Fruit fly (Drosophila melanogaster) whole organism, larva: ENCODE results near the gene CG14096.
"Not testable (repeated sequence)": the region's sequence is repeated elsewhere in the genome, so short reads cannot be mapped to it uniquely, and the experiment has no call there.

Experiments used
- noc ChIP-seq: fragments of 200-800 bp; sonication (Bioruptor generic); optimal IDR thresholded peaks from 3 replicates; lab custom pipeline; 2019; ENCODE audit warnings: missing biosample characterization, mild to moderate bottlenecking, missing genetic modification characterization, moderate library complexity

The CG14096 gene

DNA sequence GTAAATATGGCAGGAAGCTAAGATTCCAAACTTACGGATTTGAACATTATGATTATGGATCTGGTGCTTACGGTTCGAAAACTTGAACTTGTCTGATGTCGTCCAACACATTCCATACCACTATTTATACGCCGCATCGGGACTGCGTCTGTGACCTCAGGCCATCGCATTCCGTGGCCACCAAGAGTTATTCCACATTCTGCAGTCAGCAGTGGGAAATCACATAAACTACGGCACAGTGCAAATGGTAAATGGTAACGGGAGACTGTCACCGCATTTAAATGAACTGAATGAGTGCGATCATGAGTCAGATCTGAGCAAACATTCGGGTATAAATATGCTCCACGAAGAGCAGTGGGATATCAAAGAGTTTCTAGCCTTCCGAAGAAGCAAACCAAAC lies 8.6 kb upstream of the CG14096 start, which contains the start of the genes CG18294 and CG32213:
CG18294 (minus strand) TSS at position 101 of the 400 bp plus-strand sequence.
CG32213 (plus strand) TSS at position 362 of the 400 bp plus-strand sequence.
- not testable (repeated sequence) for TF ChIP-seq noc

DNA sequence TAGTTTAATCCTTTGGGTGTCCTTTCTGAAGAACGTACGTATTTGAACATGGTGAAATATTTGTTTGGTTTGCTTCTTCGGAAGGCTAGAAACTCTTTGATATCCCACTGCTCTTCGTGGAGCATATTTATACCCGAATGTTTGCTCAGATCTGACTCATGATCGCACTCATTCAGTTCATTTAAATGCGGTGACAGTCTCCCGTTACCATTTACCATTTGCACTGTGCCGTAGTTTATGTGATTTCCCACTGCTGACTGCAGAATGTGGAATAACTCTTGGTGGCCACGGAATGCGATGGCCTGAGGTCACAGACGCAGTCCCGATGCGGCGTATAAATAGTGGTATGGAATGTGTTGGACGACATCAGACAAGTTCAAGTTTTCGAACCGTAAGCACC lies 5.2 kb upstream of the CG14096 start, which contains the start of the genes 825-Oak and CG12519:
825-Oak (minus strand) TSS at position 101 of the 400 bp plus-strand sequence.
CG12519 (plus strand) TSS at position 364 of the 400 bp plus-strand sequence.
- not testable (repeated sequence) for TF ChIP-seq noc

DNA sequence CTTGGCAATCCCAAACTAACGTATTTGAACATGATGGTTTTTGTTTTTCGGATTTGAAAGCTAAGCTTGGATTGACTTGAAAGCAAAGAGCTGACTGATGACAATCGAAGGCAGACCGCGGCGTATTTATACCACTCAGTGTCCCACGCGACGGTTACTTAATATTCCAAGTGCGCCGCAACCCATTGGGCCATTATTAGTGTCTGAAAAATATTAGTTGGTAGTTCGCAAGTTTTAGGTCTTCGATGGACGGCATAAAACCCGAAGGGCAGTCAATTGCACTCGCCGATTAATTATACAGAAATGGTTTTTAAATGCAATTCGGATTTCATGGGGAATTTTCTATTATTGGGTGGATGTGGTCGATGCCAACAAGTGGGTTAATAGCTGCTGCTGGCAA lies 2.2 kb downstream of the CG14096 start, which contains the start of gene CG14095:
CG14095 (minus strand) TSS at position 101 of the 400 bp plus-strand sequence.
- TF ChIP-seq noc = no peak

DNA sequence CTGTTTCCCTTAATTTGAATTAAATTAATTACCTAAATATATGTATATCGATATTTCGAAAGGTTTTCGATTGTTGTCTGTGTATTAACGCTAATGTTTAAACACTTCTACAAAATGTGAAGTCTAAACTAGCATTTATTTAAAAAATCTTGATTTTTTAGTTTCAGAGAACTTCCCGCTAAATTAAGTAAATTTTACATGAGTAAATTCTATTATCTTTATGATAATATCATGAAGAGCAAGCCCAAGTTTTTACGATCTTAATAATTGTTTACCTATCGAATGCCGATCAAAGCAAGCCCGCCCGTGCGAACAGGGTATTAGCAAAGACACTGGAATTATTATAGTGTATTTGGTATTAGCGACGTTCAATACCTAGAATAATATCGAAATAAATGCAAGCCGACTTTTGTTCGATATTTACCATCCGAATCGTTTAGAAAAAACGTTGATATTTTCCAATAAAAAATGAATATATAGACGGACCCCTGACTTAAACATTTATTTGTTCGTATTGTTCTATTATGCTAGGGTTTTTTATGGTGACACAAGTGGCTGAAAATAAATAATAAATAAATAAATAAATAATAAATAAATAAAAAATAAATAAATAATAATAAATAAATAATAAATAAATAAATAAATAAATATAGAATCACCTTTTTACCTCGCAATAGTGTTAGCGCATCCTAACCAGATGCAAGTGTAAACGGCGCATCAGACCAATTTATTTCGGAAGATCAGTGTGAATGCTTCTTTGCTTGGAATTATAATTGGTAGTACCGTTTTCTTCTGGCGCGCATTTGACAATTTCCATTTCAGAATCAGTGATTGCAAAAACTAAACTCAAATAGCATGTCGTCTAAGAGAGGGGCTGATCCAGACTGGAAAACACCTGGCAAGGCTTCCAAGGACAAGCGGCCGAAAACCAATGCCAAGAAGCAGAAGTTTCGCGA lies 20.2 kb downstream of the CG14096 start, which contains the start of the genes CG33062 and Chd3:
CG33062 (minus strand) TSS at position 51 of the 956 bp plus-strand sequence.
Chd3 (plus strand) TSS at position 780 of the 956 bp plus-strand sequence.
- TF ChIP-seq noc = no peak

DNA sequence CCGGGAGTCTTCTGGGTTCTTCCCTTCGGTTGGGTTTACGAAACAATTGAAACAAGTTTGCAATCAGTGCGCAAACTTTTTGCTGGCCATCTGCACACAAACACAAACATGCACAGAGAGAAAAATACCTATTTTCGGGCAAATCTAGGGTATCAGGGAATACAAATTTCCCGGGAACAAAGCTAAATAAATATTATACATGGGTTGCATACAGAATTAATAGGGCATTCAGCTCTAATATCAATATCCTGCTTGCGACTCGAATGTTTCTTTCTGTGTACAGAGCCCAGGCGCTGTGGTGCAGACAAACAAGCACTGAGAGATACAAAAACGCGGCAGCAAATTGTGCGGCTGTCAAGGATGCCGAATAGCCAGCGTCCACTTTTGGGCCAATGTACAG lies 22.8 kb downstream of the CG14096 start:
- no peak for TF ChIP-seq noc

DNA sequence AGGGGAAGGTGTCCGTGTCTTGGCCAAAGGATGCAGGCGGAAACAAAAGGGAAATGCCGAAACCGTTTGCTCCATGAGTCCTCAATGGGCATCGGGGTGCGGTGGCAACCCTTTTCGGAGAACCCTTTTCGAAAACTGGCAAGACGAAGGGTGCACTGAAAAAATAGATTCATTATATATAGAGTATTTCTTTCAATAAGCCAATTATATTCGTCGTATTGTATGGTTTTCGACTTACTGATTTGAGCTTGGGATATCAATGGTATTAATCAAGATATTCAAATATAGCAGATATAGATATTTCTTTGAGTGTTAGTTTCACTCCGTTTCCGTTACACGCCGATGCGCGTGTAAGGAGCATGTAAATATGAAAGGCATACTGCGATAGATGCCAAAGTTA lies 24.6 kb downstream of the CG14096 start:
- TF ChIP-seq noc = no peak
